Worm (Caenorhabditis elegans) whole organism, early embryonic: ENCODE measurements around the gene Y41C4A.18.
A peak's percentile ranks its signal among the peaks of the same experiment; 100 is the strongest.
"Not testable (repeated sequence)": the region's sequence is repeated elsewhere in the genome, so short reads cannot be mapped to it uniquely, and the experiment has no call there.

Experiments
- F13C5.2 ChIP-seq: sonication (generic microtip); optimal IDR thresholded peaks from 2 replicates; lab custom pipeline; 2017; ENCODE audit warnings: mild to moderate bottlenecking, missing genetic modification characterization, inconsistent platforms, missing compliant biosample characterization
- ama-1 ChIP-seq: fragments of 150-350 bp; optimal IDR thresholded peaks from 2 replicates; lab custom pipeline; 2014
- ceh-13 ChIP-seq: fragments of 200-800 bp; sonication (Bioruptor generic); optimal IDR thresholded peaks from 2 replicates; lab custom pipeline; 2018; ENCODE audit warnings: mild to moderate bottlenecking, missing genetic modification characterization, missing compliant biosample characterization
- ceh-36 ChIP-seq: sonication (generic microtip); optimal IDR thresholded peaks from 2 replicates; lab custom pipeline; 2016; ENCODE audit warnings: missing genetic modification characterization, inconsistent platforms, missing compliant biosample characterization
- ets-7 ChIP-seq: sonication (generic microtip); optimal IDR thresholded peaks from 2 replicates; lab custom pipeline; 2016; ENCODE audit warnings: missing genotype, missing genetic modification characterization, missing compliant biosample characterization
- flt-1 ChIP-seq: fragments of 200-800 bp; sonication (Bioruptor generic); IDR thresholded peaks from 2 replicates; pipeline ENCODE4 v1.3.6; 2022; ENCODE audit warnings: missing genetic modification characterization, missing compliant biosample characterization
- hmg-4 ChIP-seq: fragments of 200-800 bp; sonication (Bioruptor generic); optimal IDR thresholded peaks from 2 replicates; lab custom pipeline; 2018; ENCODE audit warnings: mild to moderate bottlenecking, missing genetic modification characterization, missing compliant biosample characterization
- scrt-1 ChIP-seq: fragments of 200-800 bp; sonication (Bioruptor generic); IDR thresholded peaks from 2 replicates; pipeline ENCODE4 v1.3.6; 2022; ENCODE audit warnings: missing genetic modification characterization, missing compliant biosample characterization
- sea-1 ChIP-seq: fragments of 200-800 bp; sonication (Bioruptor generic); conservative IDR thresholded peaks from 2 replicates; pipeline ENCODE4 v1.3.6; 2022; ENCODE audit warnings: missing genetic modification characterization, missing compliant biosample characterization
- tbx-11 ChIP-seq: fragments of 200-800 bp; sonication (Bioruptor generic); IDR thresholded peaks from 2 replicates; pipeline ENCODE4 v1.3.6; 2022; ENCODE audit warnings: missing genetic modification characterization, missing compliant biosample characterization
- tbx-37 ChIP-seq: fragments of 200-800 bp; sonication (Bioruptor generic); conservative IDR thresholded peaks from 2 replicates; pipeline ENCODE4 v1.3.6; 2022; ENCODE audit warnings: missing genetic modification reagents, missing genetic modification characterization, missing compliant biosample characterization
- tra-4 ChIP-seq: sonication (generic microtip); optimal IDR thresholded peaks from 2 replicates; lab custom pipeline; 2017; ENCODE audit warnings: missing genetic modification characterization, missing compliant biosample characterization

Y41C4A.18 gene

ce11 chrIII:11760634-11761033 lies 30.2 kb downstream of the Y41C4A.18 start:
- no peak for TF ChIP-seq ceh-36

ce11 chrIII:11773581-11773980 lies 43.2 kb downstream of the Y41C4A.18 start, which contains the start of gene gbf-1:
Gene gbf-1, minus strand, starts transcription at chrIII:11773681.
- TF ChIP-seq scrt-1 (GFP tag; lab: Robert Waterston, UW); ceh-36; ama-1 (lab: Kevin White, UChicago): not testable (repeated sequence)

ce11 chrIII:11774508-11775000 lies 44.1 kb downstream of the Y41C4A.18 start, which contains the start of gene immp-1:
Gene immp-1, plus strand, starts transcription at chrIII:11774950.
- TF ChIP-seq tbx-11 (GFP tag; lab: Robert Waterston, UW): no peak
- TF ChIP-seq ceh-36: no peak
- peak; percentile 15 for TF ChIP-seq F13C5.2 (tag; lab: Kevin White, UChicago)
- no peak for TF ChIP-seq flt-1 (GFP tag; lab: Robert Waterston, UW)

- no peak for TF ChIP-seq ama-1 (lab: Kevin White, UChicago)
Observed at ce11 chrIII:11777321-11777720, 46.9 kb downstream of the Y41C4A.18 start, which contains the start of gene mdt-21. Gene mdt-21, plus strand, starts transcription at chrIII:11777621.

- no peak for TF ChIP-seq F13C5.2 (tag; lab: Kevin White, UChicago)
- TF ChIP-seq ceh-36: no peak
- no peak for TF ChIP-seq hmg-4 (GFP tag; lab: Kevin White, UChicago)
- TF ChIP-seq flt-1 (GFP tag; lab: Robert Waterston, UW): no peak
- no peak for TF ChIP-seq sea-1 (GFP tag; lab: Robert Waterston, UW)
- no peak for TF ChIP-seq ets-7
- TF ChIP-seq tbx-11 (GFP tag; lab: Robert Waterston, UW): no peak
- TF ChIP-seq ceh-13 (GFP tag; lab: Kevin White, UChicago): no peak
- TF ChIP-seq tra-4 (tag; lab: Kevin White, UChicago): no peak
- TF ChIP-seq tbx-37: no peak
Observed at ce11 chrIII:11780183-11780664, 49.8 kb downstream of the Y41C4A.18 start, which contains the start of gene C24H11.5. Gene C24H11.5, plus strand, starts transcription at chrIII:11780233.
